Fruit fly (Drosophila melanogaster) whole organism, adult: ENCODE measurements around the gene Vps16B.

Experiments
- CG11617 ChIP-seq: fragments of 200-800 bp; sonication (Bioruptor generic); optimal IDR thresholded peaks from 2 replicates; lab custom pipeline; 2017; ENCODE audit warnings: mild to moderate bottlenecking, missing biosample characterization, missing genetic modification reagents, missing genetic modification characterization
- CG12768 ChIP-seq: fragments of 200-800 bp; sonication (Bioruptor generic); optimal IDR thresholded peaks from 2 replicates; lab custom pipeline; 2017; ENCODE audit warnings: missing biosample characterization, missing genetic modification characterization, mild to moderate bottlenecking, moderate library complexity, missing genetic modification reagents
- CG14711 ChIP-seq: fragments of 200-800 bp; sonication (Bioruptor generic); optimal IDR thresholded peaks from 2 replicates; lab custom pipeline; 2018; ENCODE audit warnings: missing biosample characterization, mild to moderate bottlenecking, missing genetic modification characterization, moderate library complexity
- CG1620 ChIP-seq: fragments of 200-800 bp; sonication (Bioruptor generic); optimal IDR thresholded peaks from 2 replicates; lab custom pipeline; 2016; ENCODE audit warnings: missing biosample characterization, missing genetic modification characterization
- CG33017 ChIP-seq: fragments of 200-800 bp; sonication (Bioruptor generic); optimal IDR thresholded peaks from 2 replicates; lab custom pipeline; 2018; ENCODE audit warnings: missing biosample characterization, mild to moderate bottlenecking, missing genetic modification characterization, moderate library complexity
- CG5204 ChIP-seq: fragments of 200-800 bp; sonication (Bioruptor generic); optimal IDR thresholded peaks from 2 replicates; lab custom pipeline; 2016; ENCODE audit warnings: missing biosample characterization, missing genetic modification characterization
- CG7045 ChIP-seq: fragments of 200-800 bp; sonication (Bioruptor generic); optimal IDR thresholded peaks from 2 replicates; lab custom pipeline; 2017; ENCODE audit warnings: missing biosample characterization, mild to moderate bottlenecking, missing genetic modification characterization
- CG7101 ChIP-seq: fragments of 200-800 bp; sonication (Bioruptor generic); optimal IDR thresholded peaks from 2 replicates; lab custom pipeline; 2018; ENCODE audit warnings: missing biosample characterization, mild to moderate bottlenecking, missing genetic modification characterization, moderate library complexity
- Clk ChIP-seq: fragments of 200-800 bp; sonication (Bioruptor generic); optimal IDR thresholded peaks from 2 replicates; lab custom pipeline; 2017; ENCODE audit warnings: missing biosample characterization, missing genetic modification characterization
- Crg-1 ChIP-seq: fragments of 200-800 bp; sonication (Bioruptor generic); optimal IDR thresholded peaks from 2 replicates; lab custom pipeline; 2016; ENCODE audit warnings: missing biosample characterization, missing genetic modification characterization
- Hr96 ChIP-seq: fragments of 200-800 bp; sonication (Bioruptor generic); optimal IDR thresholded peaks from 2 replicates; lab custom pipeline; 2016; ENCODE audit warnings: missing biosample characterization, missing genetic modification characterization
- Mnt ChIP-seq: fragments of 200-800 bp; sonication (Bioruptor generic); optimal IDR thresholded peaks from 2 replicates; lab custom pipeline; 2016; ENCODE audit warnings: missing biosample characterization, mild to moderate bottlenecking, missing genetic modification characterization
- bab1 ChIP-seq: fragments of 200-800 bp; sonication (Bioruptor generic); optimal IDR thresholded peaks from 3 replicates; lab custom pipeline; 2019; ENCODE audit warnings: missing biosample characterization, mild to moderate bottlenecking, missing genetic modification characterization, moderate library complexity
- cic ChIP-seq: fragments of 200-800 bp; sonication (Bioruptor generic); optimal IDR thresholded peaks from 2 replicates; lab custom pipeline; 2017; ENCODE audit warnings: missing biosample characterization, mild to moderate bottlenecking, missing genetic modification characterization, moderate library complexity
- cnc ChIP-seq, 2 experiments: fragments of >200 bp; optimal IDR thresholded peaks; 2 replicates each; lab custom pipeline; 2017
- kay ChIP-seq: fragments of 200-800 bp; sonication (Bioruptor generic); peaks from one replicate; lab custom pipeline; 2016; ENCODE audit warnings: missing biosample characterization, missing genetic modification characterization, borderline replicate concordance
- ovo ChIP-seq: fragments of 200-800 bp; sonication (Bioruptor generic); optimal IDR thresholded peaks from 2 replicates; lab custom pipeline; 2016; ENCODE audit warnings: missing biosample characterization, missing genetic modification characterization
- pad ChIP-seq: fragments of 200-800 bp; sonication (Bioruptor generic); optimal IDR thresholded peaks from 3 replicates; lab custom pipeline; 2017; ENCODE audit warnings: missing biosample characterization, missing genetic modification characterization, mild to moderate bottlenecking, moderate library complexity, missing genetic modification reagents
- tj ChIP-seq: fragments of 200-800 bp; sonication (Bioruptor generic); optimal IDR thresholded peaks from 3 replicates; lab custom pipeline; 2017; ENCODE audit warnings: missing biosample characterization, mild to moderate bottlenecking, missing genetic modification characterization, moderate library complexity
- toe ChIP-seq: fragments of 200-800 bp; sonication (Bioruptor generic); optimal IDR thresholded peaks from 2 replicates; lab custom pipeline; 2016; ENCODE audit warnings: missing biosample characterization, missing genetic modification characterization

The Vps16B gene

DNA sequence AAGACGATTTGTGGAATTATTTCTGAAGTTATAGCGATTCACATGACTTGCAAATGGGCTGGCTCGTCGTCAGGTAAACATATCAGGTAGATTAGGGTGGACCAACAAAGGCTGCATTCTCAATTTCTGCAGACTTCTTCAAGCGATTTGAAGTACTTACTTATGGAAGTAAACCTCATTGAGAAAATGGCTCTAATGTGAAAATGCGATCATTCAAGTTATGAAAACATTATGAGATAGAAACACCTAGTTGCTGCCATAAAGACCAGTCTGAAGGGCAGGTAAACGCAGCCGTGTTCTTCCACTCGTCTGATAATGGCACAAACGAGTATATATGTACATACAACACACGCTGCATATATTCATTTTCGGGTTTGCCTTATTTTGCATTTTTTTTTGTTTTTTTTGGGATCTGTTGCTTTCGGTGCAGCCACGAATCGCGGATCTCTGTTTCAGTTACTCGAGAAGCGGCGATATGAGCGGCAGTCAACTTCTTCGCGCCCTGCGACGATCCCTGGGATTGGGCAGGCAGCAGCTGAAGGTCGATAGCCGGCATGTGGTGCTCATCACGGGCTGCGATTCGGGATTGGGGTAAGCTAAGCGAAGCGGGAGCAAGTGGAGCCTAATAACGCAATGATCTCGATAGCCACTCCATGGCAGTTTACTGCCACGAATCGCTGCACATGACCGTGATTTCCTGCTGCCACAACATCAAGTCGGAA, 21.9 kb downstream of the Vps16B start, which contains the start of gene sro:
Gene sro (plus strand): TSS at position 437 of the 722 bp plus-strand sequence.
- TF ChIP-seq Crg-1 (GFP tag; lab: Kevin White, UChicago): peak; percentile 3
- no peak for TF ChIP-seq ovo
- TF ChIP-seq bab1: peak; percentile 46
- TF ChIP-seq tj: peak; percentile 83
- TF ChIP-seq CG5204 (GFP tag; lab: Kevin White, UChicago): no peak
- no peak for TF ChIP-seq CG12768 (GFP tag; lab: Kevin White, UChicago)
- no peak for TF ChIP-seq CG14711 (tag; lab: Kevin White, UChicago)
- peak; percentile 53 for TF ChIP-seq CG7101
- no peak for TF ChIP-seq kay (GFP tag; lab: Kevin White, UChicago)

DNA sequence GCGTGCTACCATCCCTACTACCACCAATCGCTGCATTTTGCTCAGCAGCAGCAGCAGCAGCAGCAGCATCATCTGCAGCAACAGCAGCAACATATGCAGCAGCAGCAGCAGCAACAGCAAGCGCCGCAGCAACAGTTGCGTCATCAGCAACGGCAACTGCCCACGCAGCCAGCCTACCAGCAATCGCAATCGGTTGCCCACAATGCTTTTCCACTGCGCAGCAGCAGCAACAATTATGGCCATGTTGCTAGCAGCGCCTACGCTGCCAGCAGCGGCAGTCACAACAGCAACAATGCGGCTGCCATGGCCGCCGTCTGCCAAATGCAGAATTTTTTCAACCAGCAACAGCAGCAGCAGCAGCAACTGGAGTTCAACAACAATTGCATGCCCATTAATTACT, 26.1 kb downstream of the Vps16B start:
- TF ChIP-seq kay (GFP tag; lab: Kevin White, UChicago) (no peak), Hr96 (GFP tag; lab: Kevin White, UChicago) (no peak), toe (GFP tag; lab: Kevin White, UChicago) (no peak), CG7101 (no peak), Mnt (GFP tag; lab: Kevin White, UChicago) (no peak), CG5204 (GFP tag; lab: Kevin White, UChicago) (no peak), ovo (no peak), CG33017 (no peak), CG7045 (no peak), tj (no peak), bab1 (no peak), Clk (GFP tag; lab: Kevin White, UChicago) (no peak), CG12768 (GFP tag; lab: Kevin White, UChicago) (no peak), CG11617 (GFP tag; lab: Kevin White, UChicago) (no peak)

DNA sequence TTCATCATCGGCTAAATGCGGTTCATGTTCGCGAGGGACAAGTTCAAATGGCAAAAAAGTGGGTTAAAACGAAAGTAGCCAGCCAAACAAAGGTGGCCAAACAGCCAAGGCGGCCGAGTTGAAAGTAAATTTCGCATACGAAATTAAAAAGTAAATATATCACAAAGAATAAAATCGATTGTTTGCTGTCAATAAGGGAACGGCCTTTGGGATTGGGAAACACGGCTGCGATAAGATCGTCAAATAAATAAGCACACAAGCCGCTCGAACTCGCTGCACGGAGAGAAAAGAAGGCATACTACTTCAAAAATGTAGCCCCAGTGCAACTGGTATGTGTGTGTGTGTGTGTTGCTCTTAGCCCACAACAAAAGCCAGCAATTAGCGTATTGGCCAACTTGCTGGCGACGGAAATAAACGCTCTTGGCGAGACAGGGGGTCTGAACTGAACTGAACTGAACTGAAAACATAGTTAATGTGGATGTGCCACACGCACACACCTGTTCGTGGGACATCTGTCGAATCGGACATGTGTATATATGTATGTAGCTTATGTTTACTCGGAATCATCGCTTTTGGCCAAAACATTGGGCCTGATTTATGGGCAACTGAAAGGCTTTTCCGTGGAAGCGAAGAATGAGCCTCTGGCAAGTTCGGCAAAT, 28.2 kb downstream of the Vps16B start:
- no peak for TF ChIP-seq CG7101
- no peak for TF ChIP-seq cnc (optimal IDR thresholded peaks at IDR 0.05; lab: Kevin White, UChicago)
- TF ChIP-seq CG7045: no peak
- TF ChIP-seq CG33017: no peak
- no peak for TF ChIP-seq pad (GFP tag; lab: Kevin White, UChicago)
- TF ChIP-seq CG14711 (tag; lab: Kevin White, UChicago): no peak
- no peak for TF ChIP-seq CG11617 (GFP tag; lab: Kevin White, UChicago)
- no peak for TF ChIP-seq cic
- no peak for TF ChIP-seq ovo
- no peak for TF ChIP-seq kay (GFP tag; lab: Kevin White, UChicago)
- TF ChIP-seq Mnt (GFP tag; lab: Kevin White, UChicago): no peak
- TF ChIP-seq CG1620 (GFP tag; lab: Kevin White, UChicago): no peak
- TF ChIP-seq Clk (GFP tag; lab: Kevin White, UChicago): no peak
- no peak for TF ChIP-seq tj
- no peak for TF ChIP-seq Hr96 (GFP tag; lab: Kevin White, UChicago)

DNA sequence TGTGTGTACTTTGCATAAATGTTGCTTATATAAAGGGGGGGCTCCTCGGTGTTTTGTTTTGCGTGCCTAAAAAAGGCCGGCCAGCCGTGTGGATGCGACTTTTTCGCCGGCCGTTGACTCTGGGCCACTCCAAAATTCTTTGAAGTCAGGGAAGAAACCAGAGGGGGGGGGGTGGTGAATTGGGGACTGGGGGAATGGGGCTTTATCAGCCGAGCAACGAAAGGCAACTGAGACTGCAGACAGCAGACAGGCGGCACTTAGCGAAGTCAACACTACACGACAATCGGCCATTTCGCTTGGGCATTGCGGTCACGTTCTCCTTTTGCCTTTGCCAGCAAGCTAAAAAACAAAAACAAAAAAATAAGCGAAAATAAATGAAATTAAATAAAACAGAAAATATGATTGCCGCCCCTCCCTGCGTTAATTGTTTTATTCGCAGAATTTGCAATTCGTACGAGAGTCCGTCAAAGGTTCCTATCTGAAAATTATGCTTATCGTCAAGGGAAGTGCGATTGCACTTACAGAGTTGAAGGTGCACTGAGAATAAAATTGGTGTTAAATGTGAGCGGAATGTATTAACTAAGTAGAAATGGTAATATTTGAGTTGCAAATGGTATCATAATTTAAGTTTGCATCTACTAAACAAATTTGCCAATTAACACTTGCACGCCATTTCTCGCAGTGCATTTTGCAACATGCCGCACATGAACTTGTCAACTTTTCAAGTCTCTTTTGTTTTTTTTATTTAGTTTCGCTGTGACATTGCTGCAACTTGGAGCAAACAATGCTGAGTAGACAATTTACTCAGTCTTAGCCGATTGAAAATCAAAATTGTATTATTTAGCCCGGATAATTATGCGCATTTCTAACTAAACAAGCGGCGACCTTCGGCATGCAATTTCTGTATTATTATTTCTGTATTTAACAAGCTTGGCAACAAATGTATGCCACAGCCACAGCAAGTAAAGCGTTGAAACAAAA, 29.9 kb downstream of the Vps16B start:
- TF ChIP-seq kay (GFP tag; lab: Kevin White, UChicago) (peak; percentile 87), CG14711 (tag; lab: Kevin White, UChicago) (peak; percentile 37), CG7045 (no peak), tj (peak; percentile 84)

DNA sequence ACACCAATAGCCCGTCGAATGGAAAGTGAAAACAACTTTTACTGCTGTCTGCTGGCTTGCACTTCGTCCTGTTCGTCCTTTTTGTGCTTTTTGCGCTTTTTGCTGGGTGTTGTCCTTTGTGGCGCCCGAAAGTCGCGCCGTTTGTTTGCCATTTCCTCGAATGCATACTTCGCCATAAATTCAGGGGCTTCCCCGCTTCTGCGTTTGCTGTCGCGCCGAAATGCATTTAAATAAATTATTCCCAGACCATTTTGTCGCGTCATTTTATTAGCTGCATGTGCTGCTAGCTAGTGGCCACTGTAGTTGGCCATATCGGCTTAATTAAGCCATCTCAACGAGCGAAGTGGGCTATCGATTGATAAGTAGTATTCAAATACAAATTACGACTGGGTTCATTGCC, 31.0 kb downstream of the Vps16B start:
- TF ChIP-seq cic (no peak), kay (GFP tag; lab: Kevin White, UChicago) (no peak), CG1620 (GFP tag; lab: Kevin White, UChicago) (no peak), Crg-1 (GFP tag; lab: Kevin White, UChicago) (no peak), toe (GFP tag; lab: Kevin White, UChicago) (no peak), CG12768 (GFP tag; lab: Kevin White, UChicago) (no peak), CG7101 (no peak), ovo (no peak), bab1 (no peak), Mnt (GFP tag; lab: Kevin White, UChicago) (no peak), pad (GFP tag; lab: Kevin White, UChicago) (no peak), CG14711 (tag; lab: Kevin White, UChicago) (no peak), Clk (GFP tag; lab: Kevin White, UChicago) (no peak)

DNA sequence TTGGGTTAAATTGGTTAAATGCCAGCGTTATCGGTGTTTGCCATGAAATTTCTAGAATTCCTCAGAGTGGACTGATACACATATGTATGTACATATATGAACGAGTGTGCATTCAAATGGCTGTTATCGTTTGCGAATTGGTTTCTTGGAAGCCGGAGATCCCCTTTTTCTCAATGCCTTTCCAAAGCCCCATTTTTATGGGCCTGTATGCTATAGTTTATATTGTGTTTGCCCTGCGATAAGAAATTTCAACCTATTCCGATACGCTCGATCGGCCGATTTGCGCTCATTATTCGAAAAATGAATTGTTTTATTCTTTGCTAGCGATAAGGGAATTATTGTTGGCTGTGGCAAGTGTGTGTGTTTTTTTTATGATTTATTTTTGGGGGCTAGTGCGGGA, 33.0 kb downstream of the Vps16B start:
- no peak for TF ChIP-seq CG14711 (tag; lab: Kevin White, UChicago)
- TF ChIP-seq Mnt (GFP tag; lab: Kevin White, UChicago): no peak
- no peak for TF ChIP-seq CG1620 (GFP tag; lab: Kevin White, UChicago)
- TF ChIP-seq kay (GFP tag; lab: Kevin White, UChicago): no peak
- no peak for TF ChIP-seq cnc (optimal IDR thresholded peaks at IDR 0.05; lab: Kevin White, UChicago)
- TF ChIP-seq Crg-1 (GFP tag; lab: Kevin White, UChicago): no peak
- TF ChIP-seq bab1: no peak
- TF ChIP-seq CG12768 (GFP tag; lab: Kevin White, UChicago): no peak
- TF ChIP-seq CG7101: no peak
- TF ChIP-seq CG11617 (GFP tag; lab: Kevin White, UChicago): no peak
- no peak for TF ChIP-seq CG5204 (GFP tag; lab: Kevin White, UChicago)
- no peak for TF ChIP-seq Clk (GFP tag; lab: Kevin White, UChicago)
- no peak for TF ChIP-seq CG7045
